Fruit fly (Drosophila melanogaster): ENCODE results near the gene Prps.

Gene Prps

DNA sequence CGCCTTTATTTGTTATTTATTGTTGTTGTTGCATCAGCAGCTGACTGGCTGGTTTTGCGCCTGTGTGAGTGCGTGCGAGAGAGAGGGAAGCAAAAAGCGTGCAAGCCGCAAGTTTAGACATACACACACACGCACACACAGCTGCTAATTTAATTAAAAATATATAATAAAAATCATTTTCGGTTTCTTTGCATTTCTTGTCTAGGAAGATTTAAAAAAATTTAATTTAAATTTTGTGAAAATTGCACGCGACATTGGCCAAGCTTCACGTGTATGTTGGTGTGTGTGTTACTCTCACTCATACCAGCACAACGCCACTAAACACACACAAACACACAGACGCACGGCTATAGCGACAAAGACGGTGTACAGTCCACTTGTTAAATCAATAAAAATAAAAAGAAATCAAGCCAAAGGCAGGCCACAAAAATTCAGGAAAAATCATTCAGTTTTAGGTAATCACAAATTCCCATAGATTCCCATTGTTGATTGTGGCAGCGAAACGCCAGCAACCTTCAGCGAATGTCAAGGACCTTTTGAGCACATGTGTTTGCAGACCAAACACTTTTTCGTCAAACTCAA is 2.9 kb downstream of the Prps start (continued):
- TF ChIP-seq CG8944 (GFP tag; optimal IDR thresholded peaks at IDR 0.05) = no peak
- no peak for TF ChIP-seq lbe (GFP tag; optimal IDR thresholded peaks at IDR 0.05)
- TF ChIP-seq schlank (tag; optimal IDR thresholded peaks at IDR 0.05) = no peak
- TF ChIP-seq CG4854 (GFP tag; optimal IDR thresholded peaks at IDR 0.05) = no peak
- TF ChIP-seq wor (GFP tag; IDR thresholded peaks at IDR 0.05) = peak; percentile 37; the same call in 1 of the 2 replicates
- TF ChIP-seq Spps (tag; optimal IDR thresholded peaks at IDR 0.05) = no peak

DNA sequence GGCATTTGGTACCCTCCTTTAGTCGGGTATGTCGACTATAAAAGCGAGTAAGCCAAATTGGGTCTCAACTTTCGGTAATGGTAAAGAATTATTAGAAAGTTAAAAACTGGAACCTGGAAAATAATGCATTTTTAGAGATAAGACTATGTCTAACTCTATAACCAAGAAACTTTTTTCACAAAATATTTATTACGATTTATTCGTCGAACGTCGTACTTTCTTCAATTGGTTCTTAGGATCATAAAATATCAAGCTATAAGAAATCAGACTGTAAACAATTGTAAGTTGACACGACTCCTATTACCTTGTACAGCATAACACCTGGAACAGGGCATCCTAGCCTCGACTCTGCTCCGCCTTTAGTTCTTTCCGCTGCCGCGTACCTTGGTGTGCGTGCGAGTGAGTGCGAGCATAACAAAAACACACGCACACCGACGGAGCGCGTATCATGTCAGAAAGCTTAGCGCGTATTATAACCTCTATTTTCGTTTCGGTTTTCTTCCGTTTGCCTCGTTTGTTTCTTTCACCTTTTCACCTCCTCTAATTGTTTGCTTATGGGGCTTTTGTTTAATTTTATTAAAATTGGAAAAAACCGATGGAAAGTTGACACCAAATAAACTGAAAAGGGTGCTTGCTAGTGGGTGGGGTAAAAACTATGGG is 3.5 kb downstream of the Prps start:
- TF ChIP-seq fru (optimal IDR thresholded peaks at IDR 0.05) = no peak
- TF ChIP-seq CG12236 (GFP tag; optimal IDR thresholded peaks at IDR 0.05) = peak; percentile 94
- TF ChIP-seq CG12769 (tag; optimal IDR thresholded peaks at IDR 0.05) = peak; percentile 83
- TF ChIP-seq crol (GFP tag; IDR thresholded peaks at IDR 0.05) = no peak; the same call in 1 of the 2 replicates
- TF ChIP-seq CG17829 (tag; optimal IDR thresholded peaks at IDR 0.05) = peak; percentile 94
- peak; percentile 82 for TF ChIP-seq E2f1 (GFP tag; IDR thresholded peaks at IDR 0.05)
- peak; percentile 86 for TF ChIP-seq al (GFP tag; IDR thresholded peaks at IDR 0.05)
- peak; percentile 96 for TF ChIP-seq cato (GFP tag; optimal IDR thresholded peaks at IDR 0.05; ENCODE audit: borderline replicate concordance)
- peak; percentile 76 for TF ChIP-seq Taf1 (GFP tag; IDR thresholded peaks at IDR 0.05)
- TF ChIP-seq CG31441 (GFP tag; IDR thresholded peaks at IDR 0.05) = peak; percentile 90
- peak; percentile 17 for TF ChIP-seq BEAF-32 (GFP tag; optimal IDR thresholded peaks at IDR 0.05)
- TF ChIP-seq CG3838 (GFP tag; optimal IDR thresholded peaks at IDR 0.05) = peak; percentile 87
- peak; percentile 76 for TF ChIP-seq CG3995 (GFP tag; optimal IDR thresholded peaks at IDR 0.05)
- no peak for TF ChIP-seq hb (GFP tag; IDR thresholded peaks at IDR 0.05; ENCODE audit: partially characterized antibody)
- TF ChIP-seq Tbp (GFP tag; optimal IDR thresholded peaks at IDR 0.05) = no peak
- TF ChIP-seq Ravus (GFP tag; IDR thresholded peaks at IDR 0.05) = peak; percentile 65
- TF ChIP-seq CG12942 (GFP tag; optimal IDR thresholded peaks at IDR 0.05) = peak; percentile 92
- TF ChIP-seq CG12155 (GFP tag; optimal IDR thresholded peaks at IDR 0.05) = peak; percentile 94
- TF ChIP-seq CoRest (tag; optimal IDR thresholded peaks at IDR 0.05) = peak; percentile 99
- peak; percentile 33 for TF ChIP-seq oc (tag; optimal IDR thresholded peaks at IDR 0.05)
- TF ChIP-seq nom (GFP tag; optimal IDR thresholded peaks at IDR 0.05) = peak; percentile 72
- peak; percentile 31 for TF ChIP-seq pros (GFP tag; optimal IDR thresholded peaks at IDR 0.05)
- peak; percentile 94 for TF ChIP-seq CG4854 (GFP tag; optimal IDR thresholded peaks at IDR 0.05)
- TF ChIP-seq slbo (GFP tag; IDR thresholded peaks at IDR 0.05) = peak; percentile 89
- peak; percentile 86 for TF ChIP-seq croc (GFP tag; conservative IDR thresholded peaks at IDR 0.05)
- peak; percentile 100 for TF ChIP-seq Ets65A (GFP tag)
- peak; percentile 87 for TF ChIP-seq p53 (GFP tag; optimal IDR thresholded peaks at IDR 0.05)
- TF ChIP-seq CG10431 (GFP tag; optimal IDR thresholded peaks at IDR 0.05) = peak; percentile 84
- peak; percentile 91 for TF ChIP-seq dm (GFP tag; optimal IDR thresholded peaks at IDR 0.05)
- no peak for TF ChIP-seq inv (GFP tag; IDR thresholded peaks at IDR 0.05; ENCODE audit: partially characterized antibody)
- TF ChIP-seq Dad (GFP tag; optimal IDR thresholded peaks at IDR 0.05) = peak; percentile 97
- peak; percentile 85 for TF ChIP-seq Aef1 (GFP tag; IDR thresholded peaks at IDR 0.05)
- peak; percentile 66 for TF ChIP-seq Sry-δ (GFP tag; optimal IDR thresholded peaks at IDR 0.05)
- no peak for TF ChIP-seq zen2 (GFP tag; IDR thresholded peaks at IDR 0.05; ENCODE audit: partially characterized antibody)
- peak; percentile 95 for TF ChIP-seq CG6765 (GFP tag; optimal IDR thresholded peaks at IDR 0.05)
- no peak for TF ChIP-seq stwl (tag; optimal IDR thresholded peaks at IDR 0.05)
- TF ChIP-seq usp (GFP tag; optimal IDR thresholded peaks at IDR 0.05) = no peak
- TF ChIP-seq CG2116 (GFP tag; optimal IDR thresholded peaks at IDR 0.05) = peak; percentile 78
- TF ChIP-seq CG7839 (tag; optimal IDR thresholded peaks at IDR 0.05) = peak; percentile 97
- TF ChIP-seq Gsc (GFP tag; IDR thresholded peaks at IDR 0.05) = peak; percentile 81
- peak; percentile 98 for TF ChIP-seq HLH54F (GFP tag; optimal IDR thresholded peaks at IDR 0.05)
- peak; percentile 97 for TF ChIP-seq tx (GFP tag; optimal IDR thresholded peaks at IDR 0.05)
- peak; percentile 80 for TF ChIP-seq Ets97D (GFP tag; optimal IDR thresholded peaks at IDR 0.05)
- peak; percentile 88 for TF ChIP-seq klu (GFP tag; IDR thresholded peaks at IDR 0.05)

All from whole organism, embryonic.